Fruit fly (Drosophila melanogaster) whole organism, embryonic: Measurements from ENCODE around the gene CG31776.

ENCODE experiments used
- Bdp1 ChIP-seq: fragments of 200-800 bp; sonication (Bioruptor generic); optimal IDR thresholded peaks from 3 replicates; lab custom pipeline; 2016; ENCODE audit warnings: missing biosample characterization, missing genetic modification characterization
- BtbVII ChIP-seq: fragments of 200-800 bp; sonication (Bioruptor generic); optimal IDR thresholded peaks from 3 replicates; lab custom pipeline; 2017; ENCODE audit warnings: missing biosample characterization, mild to moderate bottlenecking, missing genetic modification characterization
- CG1024 ChIP-seq: fragments of 200-800 bp; sonication (Bioruptor generic); IDR thresholded peaks from 2 replicates; pipeline ENCODE4 v1.3.6; 2022; ENCODE audit warnings: missing biosample characterization, missing genetic modification characterization
- CG10462 ChIP-seq: fragments of 200-800 bp; sonication (Bioruptor generic); optimal IDR thresholded peaks from 2 replicates; lab custom pipeline; 2016; ENCODE audit warnings: missing biosample characterization, missing genetic modification characterization
- CG10654 ChIP-seq: fragments of 200-800 bp; sonication (Bioruptor generic); optimal IDR thresholded peaks from 2 replicates; lab custom pipeline; 2016; ENCODE audit warnings: missing biosample characterization, missing genetic modification characterization
- CG12155 ChIP-seq: fragments of 200-800 bp; sonication (Bioruptor generic); optimal IDR thresholded peaks from 3 replicates; lab custom pipeline; 2016; ENCODE audit warnings: missing biosample characterization, missing genetic modification characterization
- CG12299 ChIP-seq: fragments of 200-800 bp; sonication (Bioruptor generic); optimal IDR thresholded peaks from 2 replicates; lab custom pipeline; 2018; ENCODE audit warnings: missing biosample characterization, mild to moderate bottlenecking, missing genetic modification characterization
- CG13775 ChIP-seq: fragments of 200-800 bp; sonication (Bioruptor generic); optimal IDR thresholded peaks from 3 replicates; lab custom pipeline; 2017; ENCODE audit warnings: missing biosample characterization, mild to moderate bottlenecking, missing genetic modification characterization
- CG14710 ChIP-seq: fragments of 200-800 bp; sonication (Bioruptor generic); optimal IDR thresholded peaks from 3 replicates; lab custom pipeline; 2019; ENCODE audit warnings: missing biosample characterization, mild to moderate bottlenecking, missing genetic modification characterization, moderate library complexity
- CG14860 ChIP-seq: fragments of 200-800 bp; sonication (Bioruptor generic); IDR thresholded peaks from 3 replicates; pipeline ENCODE4 v1.3.6; 2022; ENCODE audit warnings: missing biosample characterization, missing genetic modification characterization; ENCODE audit not compliant: partially characterized antibody
- CG15514 ChIP-seq: fragments of 200-800 bp; sonication (Bioruptor generic); optimal IDR thresholded peaks from 3 replicates; lab custom pipeline; 2017; ENCODE audit warnings: missing biosample characterization, missing genetic modification characterization, mild to moderate bottlenecking, moderate library complexity, missing genetic modification reagents
- CG16863 ChIP-seq: fragments of 200-800 bp; sonication (Bioruptor generic); optimal IDR thresholded peaks from 3 replicates; lab custom pipeline; 2016; ENCODE audit warnings: missing biosample characterization, missing genetic modification characterization
- CG17612 ChIP-seq: fragments of 200-800 bp; sonication (Bioruptor generic); IDR thresholded peaks from 2 replicates; pipeline ENCODE4 v1.3.6; 2022; ENCODE audit warnings: missing biosample characterization, missing genetic modification characterization
- CG30403 ChIP-seq: fragments of 200-800 bp; sonication (Bioruptor generic); optimal IDR thresholded peaks from 3 replicates; lab custom pipeline; 2016; ENCODE audit warnings: missing biosample characterization, missing genetic modification characterization
- CG32532 ChIP-seq: fragments of 200-800 bp; sonication (Bioruptor generic); IDR thresholded peaks from 2 replicates; pipeline ENCODE4 v1.3.6; 2022; ENCODE audit warnings: missing biosample characterization, missing genetic modification characterization
- CG4617 ChIP-seq: fragments of 200-800 bp; sonication (Bioruptor generic); optimal IDR thresholded peaks from 3 replicates; lab custom pipeline; 2016; ENCODE audit warnings: missing biosample characterization, missing genetic modification characterization, borderline replicate concordance
- CG8359 ChIP-seq: fragments of 200-800 bp; sonication (Bioruptor generic); optimal IDR thresholded peaks from 2 replicates; lab custom pipeline; 2017; ENCODE audit warnings: missing biosample characterization, mild to moderate bottlenecking, missing genetic modification characterization, borderline replicate concordance
- CG8388 ChIP-seq: fragments of 200-800 bp; sonication (Bioruptor generic); optimal IDR thresholded peaks from 2 replicates; lab custom pipeline; 2019; ENCODE audit warnings: missing biosample characterization, mild to moderate bottlenecking, missing genetic modification characterization, moderate library complexity
- Dip2 ChIP-seq: fragments of 200-800 bp; sonication (Bioruptor generic); IDR thresholded peaks from 2 replicates; pipeline ENCODE4 v1.3.6; 2022; ENCODE audit warnings: missing biosample characterization, missing genetic modification characterization
- Fer1 ChIP-seq: fragments of 200-800 bp; sonication (Bioruptor generic); optimal IDR thresholded peaks from 2 replicates; lab custom pipeline; 2017; ENCODE audit warnings: missing biosample characterization, mild to moderate bottlenecking, missing genetic modification characterization
- Hr39 ChIP-seq: fragments of >200 bp; optimal IDR thresholded peaks from 2 replicates; lab custom pipeline; 2017
- Med ChIP-seq: fragments of 200-800 bp; sonication (Bioruptor generic); peaks from one replicate; lab custom pipeline; 2016; ENCODE audit warnings: missing biosample characterization, missing genetic modification characterization, mild to moderate bottlenecking, inconsistent platforms, moderate library complexity
- Meics ChIP-seq: fragments of 200-800 bp; sonication (Bioruptor generic); optimal IDR thresholded peaks from 2 replicates; lab custom pipeline; 2017; ENCODE audit warnings: missing biosample characterization, mild to moderate bottlenecking, missing genetic modification characterization
- NC2β ChIP-seq: fragments of 200-800 bp; sonication (Bioruptor generic); optimal IDR thresholded peaks from 2 replicates; lab custom pipeline; 2016; ENCODE audit warnings: missing biosample characterization, missing genetic modification characterization
- Pdp1 ChIP-seq, 2 experiments: fragments of 200-800 bp; sonication (Bioruptor generic); optimal IDR thresholded peaks; 3 replicates each; lab custom pipeline; 2016; ENCODE audit warnings: missing biosample characterization in 2 of 2, missing genetic modification characterization in 2 of 2, mild to moderate bottlenecking in 1 of 2, moderate library complexity in 1 of 2
- Scr ChIP-seq: fragments of 200-800 bp; sonication (Bioruptor generic); IDR thresholded peaks from 2 replicates; pipeline ENCODE4 v1.3.6; 2022; ENCODE audit warnings: missing biosample characterization, missing genetic modification characterization; ENCODE audit not compliant: partially characterized antibody
- TFAM ChIP-seq: fragments of 200-800 bp; sonication (Bioruptor generic); optimal IDR thresholded peaks from 2 replicates; lab custom pipeline; 2017; ENCODE audit warnings: missing biosample characterization, missing genetic modification characterization, inconsistent platforms
- ash1 ChIP-seq: fragments of 200-800 bp; sonication (Bioruptor generic); optimal IDR thresholded peaks from 2 replicates; lab custom pipeline; 2018; ENCODE audit warnings: missing biosample characterization, mild to moderate bottlenecking, missing genetic modification characterization
- bcd ChIP-seq: fragments of 200-800 bp; sonication (Bioruptor generic); optimal IDR thresholded peaks from 2 replicates; lab custom pipeline; 2017; ENCODE audit warnings: missing biosample characterization, mild to moderate bottlenecking, missing genetic modification characterization
- bigmax ChIP-seq: fragments of 200-800 bp; sonication (Bioruptor generic); optimal IDR thresholded peaks from 2 replicates; lab custom pipeline; 2018; ENCODE audit warnings: missing biosample characterization, mild to moderate bottlenecking, missing genetic modification characterization
- chm ChIP-seq: fragments of 200-800 bp; sonication (Bioruptor generic); IDR thresholded peaks from 2 replicates; pipeline ENCODE4 v1.3.6; 2022; ENCODE audit warnings: missing biosample characterization, missing genetic modification characterization
- ci ChIP-seq: fragments of 200-800 bp; sonication (Bioruptor generic); IDR thresholded peaks from 3 replicates; pipeline ENCODE4 v1.3.6; 2022; ENCODE audit warnings: missing biosample characterization, missing genetic modification characterization
- croc ChIP-seq: fragments of 200-800 bp; sonication (Bioruptor generic); conservative IDR thresholded peaks from 3 replicates; pipeline ENCODE4 v1.3.6; 2022; ENCODE audit warnings: missing biosample characterization, missing genetic modification characterization
- fd102C ChIP-seq: fragments of 200-800 bp; sonication (Bioruptor generic); optimal IDR thresholded peaks from 2 replicates; lab custom pipeline; 2018; ENCODE audit warnings: missing biosample characterization, mild to moderate bottlenecking, missing genetic modification characterization, moderate library complexity
- fu2 ChIP-seq: fragments of 200-800 bp; sonication (Bioruptor generic); optimal IDR thresholded peaks from 2 replicates; lab custom pipeline; 2016; ENCODE audit warnings: missing biosample characterization, missing genetic modification characterization
- ham ChIP-seq: fragments of 200-800 bp; sonication (Bioruptor generic); IDR thresholded peaks from 2 replicates; pipeline ENCODE4 v1.3.6; 2022; ENCODE audit warnings: missing biosample characterization, missing genetic modification characterization
- inv ChIP-seq: fragments of 200-800 bp; sonication (Bioruptor generic); IDR thresholded peaks from 2 replicates; pipeline ENCODE4 v1.3.6; 2022; ENCODE audit warnings: missing biosample characterization, missing genetic modification characterization; ENCODE audit not compliant: partially characterized antibody
- kah ChIP-seq: fragments of 200-800 bp; sonication (Bioruptor generic); optimal IDR thresholded peaks from 2 replicates; lab custom pipeline; 2018; ENCODE audit warnings: missing biosample characterization, mild to moderate bottlenecking, missing genetic modification characterization
- mirr ChIP-seq: fragments of 200-800 bp; sonication (Bioruptor generic); optimal IDR thresholded peaks from 3 replicates; lab custom pipeline; 2018; ENCODE audit warnings: missing biosample characterization, mild to moderate bottlenecking, missing genetic modification characterization
- nau ChIP-seq: fragments of 200-800 bp; sonication (Bioruptor generic); optimal IDR thresholded peaks from 3 replicates; lab custom pipeline; 2017; ENCODE audit warnings: missing biosample characterization, mild to moderate bottlenecking, missing genetic modification characterization, missing genetic modification reagents
- nerfin-1 ChIP-seq: fragments of 200-800 bp; sonication (Bioruptor generic); optimal IDR thresholded peaks from 3 replicates; lab custom pipeline; 2019; ENCODE audit warnings: missing biosample characterization, mild to moderate bottlenecking, missing genetic modification characterization, moderate library complexity
- oc ChIP-seq: fragments of 200-800 bp; sonication (Bioruptor generic); optimal IDR thresholded peaks from 2 replicates; lab custom pipeline; 2018; ENCODE audit warnings: missing biosample characterization, mild to moderate bottlenecking, missing genetic modification characterization, moderate library complexity
- row ChIP-seq: fragments of 200-800 bp; sonication (Bioruptor generic); IDR thresholded peaks from 3 replicates; pipeline ENCODE4 v1.3.6; 2022; ENCODE audit warnings: missing biosample characterization, missing genetic modification characterization
- sens ChIP-seq: fragments of 200-800 bp; sonication (Bioruptor generic); peaks from one replicate; lab custom pipeline; 2016; ENCODE audit warnings: missing biosample characterization, missing genetic modification characterization
- slp2 ChIP-seq: fragments of 200-800 bp; sonication (Bioruptor generic); optimal IDR thresholded peaks from 2 replicates; lab custom pipeline; 2016; ENCODE audit warnings: missing biosample characterization, missing genetic modification characterization
- sr ChIP-seq: fragments of 200-800 bp; sonication (Bioruptor generic); IDR thresholded peaks from 3 replicates; pipeline ENCODE4 v1.3.6; 2022; ENCODE audit warnings: missing biosample characterization, missing genetic modification characterization
- tna ChIP-seq: fragments of 200-800 bp; sonication (Bioruptor generic); IDR thresholded peaks from 2 replicates; pipeline ENCODE4 v1.3.6; 2022; ENCODE audit warnings: missing biosample characterization, missing genetic modification characterization; ENCODE audit not compliant: partially characterized antibody
- unpg ChIP-seq: fragments of 200-800 bp; sonication (Bioruptor generic); optimal IDR thresholded peaks from 3 replicates; lab custom pipeline; 2018; ENCODE audit warnings: missing biosample characterization, mild to moderate bottlenecking, missing genetic modification characterization, moderate library complexity

CG31776 gene

dm6 chr2L:3478034-3478880 lies 8.3 kb downstream of the CG31776 start, which contains the start of gene Thor (continued):
- TF ChIP-seq unpg (GFP tag; lab: Kevin White, UChicago) (peak; percentile 55), CG14710 (tag; lab: Kevin White, UChicago) (peak; percentile 25), kah (GFP tag; lab: Kevin White, UChicago) (peak; percentile 26), Bdp1 (GFP tag; lab: Kevin White, UChicago) (peak; percentile 63), sens (peak; percentile 90), ham (GFP tag; lab: Robert Waterston, UW) (no peak; the same call in 1 of the 2 replicates), fu2 (GFP tag; lab: Kevin White, UChicago) (peak; percentile 29), CG4617 (GFP tag; lab: Kevin White, UChicago) (peak; percentile 37), fd102C (no peak), TFAM (GFP tag; lab: Kevin White, UChicago) (no peak), nau (GFP tag; lab: Kevin White, UChicago) (peak; percentile 71), croc (no peak), CG30403 (GFP tag; lab: Kevin White, UChicago) (peak; percentile 26), CG16863 (peak; percentile 62), Med (peak; percentile 97), bcd (GFP tag; lab: Kevin White, UChicago) (peak; percentile 77), inv (GFP tag; lab: Robert Waterston, UW) (no peak), Meics (GFP tag; lab: Kevin White, UChicago) (peak; percentile 70), CG17612 (GFP tag; lab: Robert Waterston, UW) (no peak), Hr39 (lab: Kevin White, UChicago) (no peak), CG15514 (peak; percentile 61), CG13775 (GFP tag; lab: Kevin White, UChicago) (peak; percentile 46), Dip2 (GFP tag; lab: Robert Waterston, UW) (no peak), BtbVII (GFP tag; lab: Kevin White, UChicago) (peak; percentile 81), mirr (GFP tag; lab: Kevin White, UChicago) (peak; percentile 91), ash1 (GFP tag; lab: Kevin White, UChicago) (peak; percentile 77), NC2β (GFP tag; lab: Kevin White, UChicago) (peak; percentile 72), ci (GFP tag; lab: Robert Waterston, UW) (peak; percentile 93), CG12299 (tag; lab: Kevin White, UChicago) (peak; percentile 28), slp2 (peak; percentile 53), CG8388 (GFP tag; lab: Kevin White, UChicago) (peak; percentile 24), chm (GFP tag; lab: Robert Waterston, UW) (peak; percentile 95), CG10462 (GFP tag; lab: Kevin White, UChicago) (peak; percentile 43), row (GFP tag; lab: Robert Waterston, UW) (peak; percentile 56), Pdp1 (GFP tag; optimal IDR thresholded peaks at IDR 0.05; lab: Kevin White, UChicago) (peak; percentile 45 to 81), Scr (GFP tag; lab: Robert Waterston, UW) (0 out of 2 replicates have a peak, but pooled peaks have one; percentile 36), CG14860 (GFP tag; lab: Robert Waterston, UW) (no peak), CG10654 (GFP tag; lab: Kevin White, UChicago) (peak; percentile 32), CG32532 (peak; percentile 84), sr (GFP tag; lab: Robert Waterston, UW) (peak; percentile 84), CG8359 (GFP tag; lab: Kevin White, UChicago) (peak; percentile 19), bigmax (GFP tag; lab: Kevin White, UChicago) (peak; percentile 44), oc (tag; lab: Kevin White, UChicago) (peak; percentile 65), nerfin-1 (peak; percentile 63), CG1024 (peak; percentile 76), tna (GFP tag; lab: Robert Waterston, UW) (peak; percentile 73; the same call in 1 of the 2 replicates), CG12155 (peak; percentile 24), Fer1 (GFP tag; lab: Kevin White, UChicago) (peak; percentile 79)
